Fruit fly (Drosophila melanogaster): ENCODE results near the gene eRF1.
A peak's percentile ranks its signal among the peaks of the same experiment; 100 is the strongest.

Gene eRF1

DNA sequence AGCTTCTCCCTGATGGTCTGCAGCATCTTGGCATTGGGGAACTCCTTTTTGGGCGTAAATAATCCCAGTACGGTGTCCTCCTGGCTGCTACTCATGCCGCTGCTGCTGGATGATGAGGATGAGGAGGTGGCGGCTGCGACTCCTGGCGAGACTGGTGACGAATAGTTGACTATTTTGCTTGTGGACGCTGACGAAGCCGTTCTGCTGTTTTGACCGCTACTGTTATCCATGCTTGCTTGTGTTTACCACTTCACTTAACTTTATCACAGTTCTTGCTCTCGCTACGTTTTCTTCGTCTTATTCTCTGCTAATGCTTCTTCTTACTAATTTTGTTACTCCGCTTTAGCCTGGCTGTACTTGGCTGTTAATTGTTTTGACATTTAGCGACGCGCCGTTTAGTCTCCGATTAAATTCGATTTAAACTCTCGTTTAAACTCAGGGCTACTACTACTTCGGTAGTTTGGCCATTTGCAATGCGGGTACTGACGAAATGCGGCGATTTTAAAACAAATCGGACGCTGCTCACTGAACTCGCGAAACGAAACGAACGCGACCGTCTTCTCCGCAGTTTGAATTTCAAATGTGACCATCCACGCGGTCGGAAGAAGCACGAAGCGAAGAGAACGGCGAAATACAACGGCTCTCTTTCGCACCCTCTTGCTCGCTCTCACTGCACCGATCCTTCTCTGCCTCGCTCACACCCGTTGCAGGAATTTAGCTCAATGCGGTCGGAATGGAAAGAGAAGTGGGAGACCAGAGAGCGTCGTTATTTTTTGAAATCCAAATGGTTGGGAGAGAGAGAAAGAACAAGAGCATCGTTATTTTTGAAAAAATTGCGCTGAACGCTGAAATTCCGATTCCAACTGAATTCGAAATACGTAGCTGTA lies 53.1 kb downstream of the eRF1 start, which contains the start of gene trbl (continued):
- TF ChIP-seq CG9437 (GFP tag; optimal IDR thresholded peaks at IDR 0.05) = peak; percentile 47
- no peak for TF ChIP-seq maf-S (GFP tag; optimal IDR thresholded peaks at IDR 0.05)
- peak; percentile 23 for TF ChIP-seq dmrt99B (tag; optimal IDR thresholded peaks at IDR 0.05)
- TF ChIP-seq kay (GFP tag; optimal IDR thresholded peaks at IDR 0.05) = no peak
- no peak for TF ChIP-seq sqz (GFP tag; optimal IDR thresholded peaks at IDR 0.05)
- TF ChIP-seq rib (GFP tag; IDR thresholded peaks at IDR 0.05) = peak; percentile 59; the same call in 1 of the 2 replicates
- TF ChIP-seq bsh (GFP tag; optimal IDR thresholded peaks at IDR 0.05) = no peak
- no peak for TF ChIP-seq pum (GFP tag; optimal IDR thresholded peaks at IDR 0.05)
- TF ChIP-seq pfk (GFP tag; optimal IDR thresholded peaks at IDR 0.05) = peak; percentile 52
- TF ChIP-seq nerfin-1 (tag; optimal IDR thresholded peaks at IDR 0.05) = peak; percentile 100
- TF ChIP-seq seq (GFP tag; IDR thresholded peaks at IDR 0.05) = peak; percentile 69; the same call in 1 of the 2 replicates
- TF ChIP-seq gcm (GFP tag; optimal IDR thresholded peaks at IDR 0.05) = peak; percentile 80
- TF ChIP-seq CG12744 (GFP tag; optimal IDR thresholded peaks at IDR 0.05) = peak; percentile 11
- TF ChIP-seq CG2889 (GFP tag; IDR thresholded peaks at IDR 0.05) = no peak
- TF ChIP-seq CG12659 (GFP tag; optimal IDR thresholded peaks at IDR 0.05) = peak; percentile 22
- TF ChIP-seq Chrac-16 (GFP tag; optimal IDR thresholded peaks at IDR 0.05) = no peak
- no peak for TF ChIP-seq Mrtf (GFP tag; IDR thresholded peaks at IDR 0.05)
- TF ChIP-seq CG1792 (GFP tag; optimal IDR thresholded peaks at IDR 0.05) = no peak
- peak; percentile 74 for TF ChIP-seq Fer1 (GFP tag; optimal IDR thresholded peaks at IDR 0.05)
- no peak for TF ChIP-seq Dip3 (GFP tag; optimal IDR thresholded peaks at IDR 0.05)
- no peak for TF ChIP-seq CG17186 (GFP tag; optimal IDR thresholded peaks at IDR 0.05)
- TF ChIP-seq ssp (GFP tag; IDR thresholded peaks at IDR 0.05) = no peak
- TF ChIP-seq HHEX (GFP tag; optimal IDR thresholded peaks at IDR 0.05) = no peak
- TF ChIP-seq CG32767 (GFP tag; IDR thresholded peaks at IDR 0.05) = no peak; the same call in 1 of the 2 replicates
- peak; percentile 60 for TF ChIP-seq E2f2 (GFP tag; IDR thresholded peaks at IDR 0.05)
- TF ChIP-seq fd64A (GFP tag; optimal IDR thresholded peaks at IDR 0.05) = no peak
- TF ChIP-seq CG2199 (GFP tag; IDR thresholded peaks at IDR 0.05) = peak; percentile 79; the same call in 1 of the 3 replicates
- peak; percentile 86; the same call in 2 of the 3 replicates for TF ChIP-seq Opbp (GFP tag; IDR thresholded peaks at IDR 0.05; ENCODE audit: partially characterized antibody)
- TF ChIP-seq H2.0 (GFP tag; IDR thresholded peaks at IDR 0.05) = no peak
- TF ChIP-seq ewg (GFP tag; optimal IDR thresholded peaks at IDR 0.05) = no peak
- peak; percentile 77 for TF ChIP-seq exex (tag; optimal IDR thresholded peaks at IDR 0.05)
- TF ChIP-seq CG32532 (GFP tag; IDR thresholded peaks at IDR 0.05) = peak; percentile 61; the same call in 1 of the 2 replicates
- peak; percentile 97 to 98 for TF ChIP-seq Trl (optimal IDR thresholded peaks at IDR 0.05)
- peak; percentile 80 for TF ChIP-seq Trl (GFP tag; optimal IDR thresholded peaks at IDR 0.05)
- TF ChIP-seq wek (GFP tag; optimal IDR thresholded peaks at IDR 0.05) = peak; percentile 27
- TF ChIP-seq crc (GFP tag; optimal IDR thresholded peaks at IDR 0.05) = no peak
- TF ChIP-seq Six4 (GFP tag; optimal IDR thresholded peaks at IDR 0.05) = no peak
- TF ChIP-seq ap (GFP tag; IDR thresholded peaks at IDR 0.05) = no peak
- no peak for TF ChIP-seq CG13775 (GFP tag; optimal IDR thresholded peaks at IDR 0.05)
- no peak for TF ChIP-seq trh (GFP tag; optimal IDR thresholded peaks at IDR 0.05)
- peak; percentile 27 for TF ChIP-seq PHDP (tag; optimal IDR thresholded peaks at IDR 0.05)
- peak; percentile 55 for TF ChIP-seq Dp (GFP tag; optimal IDR thresholded peaks at IDR 0.05)
- TF ChIP-seq CG13424 (tag; optimal IDR thresholded peaks at IDR 0.05) = peak; percentile 6
- no peak for TF ChIP-seq slp2 (GFP tag; optimal IDR thresholded peaks at IDR 0.05)
- no peak for TF ChIP-seq vfl (GFP tag; optimal IDR thresholded peaks at IDR 0.05)
- peak; percentile 10 for TF ChIP-seq lbe (GFP tag; optimal IDR thresholded peaks at IDR 0.05)
- no peak for TF ChIP-seq da (GFP tag; optimal IDR thresholded peaks at IDR 0.05)
- TF ChIP-seq CG30403 (GFP tag; optimal IDR thresholded peaks at IDR 0.05) = no peak
- TF ChIP-seq croc (GFP tag; conservative IDR thresholded peaks at IDR 0.05) = no peak

All from whole organism, embryonic.